Worm (Caenorhabditis elegans) whole organism, L4/young adult: ENCODE data around the gene F54D12.8.

ENCODE experiments used
- W03F9.2 ChIP-seq: fragments of 150-350 bp; optimal IDR thresholded peaks from 2 replicates; lab custom pipeline; 2014; ENCODE audit warnings: missing biosample characterization, missing genetic modification characterization
- dao-5 ChIP-seq: sonication (generic microtip); optimal IDR thresholded peaks from 2 replicates; lab custom pipeline; 2016; ENCODE audit warnings: missing genotype, missing genetic modification characterization, moderate library complexity, missing compliant biosample characterization
- him-1 ChIP-seq: sonication (generic microtip); optimal IDR thresholded peaks from 2 replicates; lab custom pipeline; 2016; ENCODE audit warnings: missing genotype, missing genetic modification reagents, missing genetic modification characterization, missing compliant biosample characterization

- TF ChIP-seq W03F9.2 (tag; lab: Kevin White, UChicago): no peak
- TF ChIP-seq him-1: no peak
- no peak for TF ChIP-seq dao-5 (tag; lab: Kevin White, UChicago)
These were observed 39.9 kb downstream of the F54D12.8 start, which contains the start of gene C13A10.2 for ce11 chrII:1357905-1358304.
